Worm (Caenorhabditis elegans): ENCODE results near the gene T06A1.5.

DNA sequence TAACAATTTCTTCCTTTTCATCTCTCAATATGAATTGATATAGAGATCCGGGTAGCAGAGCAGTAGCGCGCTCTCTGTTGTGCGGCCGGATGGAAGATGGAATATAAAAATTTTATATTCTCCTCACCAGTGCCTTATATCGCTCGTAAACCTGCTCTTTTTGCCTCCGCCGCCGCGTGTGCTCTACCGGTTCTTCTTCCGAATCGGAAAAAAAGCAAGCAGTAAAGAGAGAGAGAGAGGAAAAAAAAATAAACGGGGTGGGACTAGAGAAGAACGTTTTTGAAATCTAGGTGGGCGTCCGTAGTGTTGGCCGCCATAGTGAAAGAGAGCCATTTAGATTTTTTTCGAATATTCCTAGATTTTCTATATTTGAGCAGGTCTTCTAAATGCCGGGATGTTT is 10.9 kb downstream of the T06A1.5 start, which contains the start of gene glb-25:
- TF ChIP-seq med-1 (GFP tag; optimal IDR thresholded peaks at IDR 0.05; ENCODE audit: insufficient read depth), result no peak
- no peak for TF ChIP-seq tab-1 (GFP tag; IDR thresholded peaks at IDR 0.05)
- no peak for TF ChIP-seq cog-1 (tag; optimal IDR thresholded peaks at IDR 0.05)
- TF ChIP-seq ref-1 (GFP tag; conservative IDR thresholded peaks at IDR 0.05), result no peak
- TF ChIP-seq T22C8.4 (GFP tag; IDR thresholded peaks at IDR 0.05), result no peak
- no peak for TF ChIP-seq flt-1 (GFP tag; IDR thresholded peaks at IDR 0.05)

All from whole organism, midembryonic.